Worm (Caenorhabditis elegans) whole organism, mixed stage, embryonic: Measurements from ENCODE around the gene gegf-1.

ENCODE experiments used
- M03D4.4 ChIP-seq: sonication (generic microtip); optimal IDR thresholded peaks from 2 replicates; lab custom pipeline; 2017; ENCODE audit warnings: mild to moderate bottlenecking, missing genetic modification characterization, missing compliant biosample characterization
- bed-3 ChIP-seq: fragments of 200-800 bp; sonication (Bioruptor generic); optimal IDR thresholded peaks from 3 replicates; lab custom pipeline; 2018; ENCODE audit warnings: mild to moderate bottlenecking, missing genetic modification characterization, moderate library complexity, missing compliant biosample characterization
- blmp-1 ChIP-seq: fragments of 150-350 bp; optimal IDR thresholded peaks from 2 replicates; lab custom pipeline; 2014; ENCODE audit warnings: missing biosample characterization, missing genetic modification characterization
- ceh-39 ChIP-seq: fragments of 150-350 bp; optimal IDR thresholded peaks from 2 replicates; lab custom pipeline; 2014; ENCODE audit warnings: missing biosample characterization, missing genetic modification characterization
- ceh-43 ChIP-seq: fragments of 200-800 bp; sonication (Bioruptor generic); optimal IDR thresholded peaks from 2 replicates; lab custom pipeline; 2018; ENCODE audit warnings: mild to moderate bottlenecking, missing genetic modification characterization, moderate library complexity, missing compliant biosample characterization
- ceh-83 ChIP-seq: fragments of 200-800 bp; sonication (Bioruptor generic); optimal IDR thresholded peaks from 2 replicates; lab custom pipeline; 2018; ENCODE audit warnings: mild to moderate bottlenecking, missing genetic modification characterization, missing compliant biosample characterization
- ces-1 ChIP-seq: fragments of 150-350 bp; optimal IDR thresholded peaks from 2 replicates; lab custom pipeline; 2014; ENCODE audit warnings: missing biosample characterization, missing genetic modification reagents, missing genetic modification characterization
- cnd-1 ChIP-seq: fragments of 200-800 bp; sonication (Bioruptor generic); optimal IDR thresholded peaks from 2 replicates; lab custom pipeline; 2018; ENCODE audit warnings: mild to moderate bottlenecking, missing genetic modification characterization, missing compliant biosample characterization
- drap-1 ChIP-seq: fragments of 200-800 bp; sonication (Bioruptor generic); optimal IDR thresholded peaks from 3 replicates; lab custom pipeline; 2018; ENCODE audit warnings: mild to moderate bottlenecking, missing genetic modification characterization, missing compliant biosample characterization
- elt-1 ChIP-seq: sonication (generic microtip); optimal IDR thresholded peaks from 2 replicates; lab custom pipeline; 2017; ENCODE audit warnings: missing genetic modification characterization, mild to moderate bottlenecking, missing compliant biosample characterization, antibody characterized with exemption, moderate library complexity, borderline replicate concordance; ENCODE audit not compliant: insufficient read depth
- elt-3 ChIP-seq: fragments of 150-350 bp; optimal IDR thresholded peaks from 2 replicates; lab custom pipeline; 2014; ENCODE audit warnings: missing biosample characterization, missing genetic modification characterization
- flh-1 ChIP-seq: fragments of 200-800 bp; sonication (Bioruptor generic); optimal IDR thresholded peaks from 2 replicates; lab custom pipeline; 2018; ENCODE audit warnings: mild to moderate bottlenecking, missing genetic modification characterization, moderate library complexity, missing compliant biosample characterization
- ham-2 ChIP-seq: fragments of 200-800 bp; sonication (Bioruptor generic); optimal IDR thresholded peaks from 2 replicates; lab custom pipeline; 2018; ENCODE audit warnings: mild to moderate bottlenecking, missing genetic modification characterization, missing compliant biosample characterization
- hlh-1 ChIP-seq: fragments of 150-350 bp; optimal IDR thresholded peaks from 2 replicates; lab custom pipeline; 2014; ENCODE audit warnings: missing biosample characterization, missing genetic modification reagents, missing genetic modification characterization
- lin-13 ChIP-seq: fragments of 150-350 bp; optimal IDR thresholded peaks from 2 replicates; lab custom pipeline; 2014; ENCODE audit warnings: missing biosample characterization, missing genetic modification characterization
- lin-32 ChIP-seq: fragments of 200-800 bp; sonication (Bioruptor generic); optimal IDR thresholded peaks from 2 replicates; lab custom pipeline; 2018; ENCODE audit warnings: mild to moderate bottlenecking, missing genetic modification characterization, missing compliant biosample characterization
- lsy-2 ChIP-seq: fragments of 150-350 bp; optimal IDR thresholded peaks from 2 replicates; lab custom pipeline; 2014; ENCODE audit warnings: missing biosample characterization, missing genetic modification characterization
- mep-1 ChIP-seq: fragments of 150-350 bp; optimal IDR thresholded peaks from 2 replicates; lab custom pipeline; 2017; ENCODE audit warnings: missing biosample characterization, missing genetic modification reagents, missing genetic modification characterization, inconsistent platforms
- mls-2 ChIP-seq: sonication (generic microtip); optimal IDR thresholded peaks from 2 replicates; lab custom pipeline; 2016; ENCODE audit warnings: mild to moderate bottlenecking, missing genetic modification characterization, moderate library complexity, missing compliant biosample characterization
- nhr-12 ChIP-seq: fragments of 150-350 bp; optimal IDR thresholded peaks from 2 replicates; lab custom pipeline; 2014; ENCODE audit warnings: missing biosample characterization, missing genetic modification characterization
- nhr-2 ChIP-seq: fragments of 150-350 bp; optimal IDR thresholded peaks from 2 replicates; lab custom pipeline; 2014; ENCODE audit warnings: missing biosample characterization, missing genetic modification characterization
- nhr-76 ChIP-seq: sonication (generic microtip); optimal IDR thresholded peaks from 2 replicates; lab custom pipeline; 2017; ENCODE audit warnings: missing biosample characterization, missing genetic modification characterization
- pha-4 ChIP-seq: fragments of 150-350 bp; optimal IDR thresholded peaks from 2 replicates; lab custom pipeline; 2018; ENCODE audit warnings: missing biosample characterization, missing genetic modification reagents, missing genetic modification characterization
- sem-2 ChIP-seq: fragments of 200-800 bp; sonication (Bioruptor generic); optimal IDR thresholded peaks from 2 replicates; lab custom pipeline; 2018; ENCODE audit warnings: mild to moderate bottlenecking, missing genetic modification characterization, missing compliant biosample characterization
- snpc-4 ChIP-seq: fragments of 150-350 bp; optimal IDR thresholded peaks from 2 replicates; lab custom pipeline; 2014; ENCODE audit warnings: missing biosample characterization, missing genetic modification characterization
- sptf-1 ChIP-seq: sonication (generic microtip); optimal IDR thresholded peaks from 2 replicates; lab custom pipeline; 2017; ENCODE audit warnings: mild to moderate bottlenecking, missing genetic modification characterization, moderate library complexity, missing compliant biosample characterization
- tbx-8 ChIP-seq: fragments of 200-800 bp; sonication (Bioruptor generic); optimal IDR thresholded peaks from 2 replicates; lab custom pipeline; 2018; ENCODE audit warnings: mild to moderate bottlenecking, missing genetic modification characterization, moderate library complexity, missing compliant biosample characterization
- unc-120 ChIP-seq: sonication (generic microtip); optimal IDR thresholded peaks from 2 replicates; lab custom pipeline; 2017; ENCODE audit warnings: missing genetic modification characterization, missing compliant biosample characterization; ENCODE audit not compliant: poor library complexity, severe bottlenecking
- unc-39 ChIP-seq: fragments of 150-350 bp; optimal IDR thresholded peaks from 2 replicates; lab custom pipeline; 2014; ENCODE audit warnings: missing biosample characterization, missing genetic modification characterization
- unc-62 ChIP-seq: fragments of 150-350 bp; optimal IDR thresholded peaks from 2 replicates; lab custom pipeline; 2014; ENCODE audit warnings: missing biosample characterization, missing genetic modification reagents, missing genetic modification characterization
- zip-8 ChIP-seq: fragments of 150-350 bp; optimal IDR thresholded peaks from 2 replicates; lab custom pipeline; 2014; ENCODE audit warnings: missing biosample characterization, missing genetic modification characterization
- ztf-11 ChIP-seq: fragments of 150-350 bp; optimal IDR thresholded peaks from 2 replicates; lab custom pipeline; 2014; ENCODE audit warnings: missing biosample characterization, missing genetic modification characterization

gegf-1 gene

ce11 chrIV:162530-162929 is 4.8 kb upstream of the gegf-1 start, which contains the start of gene Y38C1AA.6:
Gene Y38C1AA.6 (plus strand): TSS chrIV:162830.
- TF ChIP-seq elt-3 (tag; lab: Kevin White, UChicago), result no peak
- no peak for TF ChIP-seq bed-3 (GFP tag; lab: Kevin White, UChicago)
- no peak for TF ChIP-seq unc-39
- TF ChIP-seq lsy-2, result no peak
- TF ChIP-seq ham-2 (GFP tag; lab: Kevin White, UChicago), result no peak
- no peak for TF ChIP-seq tbx-8
- no peak for TF ChIP-seq ztf-11 (tag; lab: Kevin White, UChicago)
- TF ChIP-seq sem-2 (GFP tag; lab: Kevin White, UChicago), result no peak
- TF ChIP-seq ceh-43 (GFP tag; lab: Kevin White, UChicago), result no peak
- TF ChIP-seq hlh-1 (tag; lab: Kevin White, UChicago), result no peak
- TF ChIP-seq mls-2 (tag; lab: Kevin White, UChicago), result no peak
- TF ChIP-seq nhr-2 (tag; lab: Kevin White, UChicago), result no peak
- TF ChIP-seq cnd-1 (tag; lab: Kevin White, UChicago), result no peak
- TF ChIP-seq blmp-1 (tag; lab: Kevin White, UChicago), result no peak
- no peak for TF ChIP-seq zip-8 (tag; lab: Kevin White, UChicago)
- TF ChIP-seq ceh-83 (GFP tag; lab: Kevin White, UChicago), result no peak
- TF ChIP-seq lin-32 (GFP tag; lab: Kevin White, UChicago), result no peak
- TF ChIP-seq unc-120 (tag; lab: Kevin White, UChicago), result no peak
- no peak for TF ChIP-seq nhr-76 (tag; lab: Kevin White, UChicago)
- TF ChIP-seq unc-62 (GFP tag; lab: Kevin White, UChicago), result no peak

- TF ChIP-seq M03D4.4 (tag; lab: Kevin White, UChicago) (no peak), ces-1 (GFP tag; lab: Kevin White, UChicago) (no peak), nhr-12 (tag; lab: Kevin White, UChicago) (no peak), mep-1 (tag; lab: Kevin White, UChicago) (no peak), sptf-1 (no peak), sem-2 (GFP tag; lab: Kevin White, UChicago) (no peak), elt-3 (tag; lab: Kevin White, UChicago) (no peak), unc-62 (GFP tag; lab: Kevin White, UChicago) (no peak), blmp-1 (tag; lab: Kevin White, UChicago) (no peak), nhr-2 (tag; lab: Kevin White, UChicago) (no peak)
These were observed 2.2 kb upstream of the gegf-1 start, which contains the start of gene Y38C1AA.19 for ce11 chrIV:159864-160263. Gene Y38C1AA.19 (plus strand): TSS chrIV:160164.

ce11 chrIV:158662-159061 is 953 bp upstream of the gegf-1 start, which contains the start of gene Y38C1AA.7:
Gene Y38C1AA.7 (plus strand): TSS chrIV:158962.
- TF ChIP-seq pha-4, result no peak
- no peak for TF ChIP-seq sem-2 (GFP tag; lab: Kevin White, UChicago)
- TF ChIP-seq unc-120 (tag; lab: Kevin White, UChicago), result no peak
- no peak for TF ChIP-seq flh-1 (GFP tag; lab: Kevin White, UChicago)
- TF ChIP-seq blmp-1 (tag; lab: Kevin White, UChicago), result no peak
- no peak for TF ChIP-seq ham-2 (GFP tag; lab: Kevin White, UChicago)
- no peak for TF ChIP-seq nhr-2 (tag; lab: Kevin White, UChicago)
- TF ChIP-seq mls-2 (tag; lab: Kevin White, UChicago), result no peak
- TF ChIP-seq lin-13 (tag; lab: Kevin White, UChicago), result no peak

- TF ChIP-seq bed-3 (GFP tag; lab: Kevin White, UChicago) (no peak), lsy-2 (no peak), unc-39 (no peak), nhr-2 (tag; lab: Kevin White, UChicago) (peak; percentile 95), zip-8 (tag; lab: Kevin White, UChicago) (peak; percentile 29), elt-1 (tag; lab: Kevin White, UChicago) (peak; percentile 59), unc-62 (GFP tag; lab: Kevin White, UChicago) (peak; percentile 12)
These were observed 7.9 kb downstream of the gegf-1 start for ce11 chrIV:149794-150193.

- TF ChIP-seq ceh-39, result no peak
- TF ChIP-seq nhr-12 (tag; lab: Kevin White, UChicago), result no peak
- TF ChIP-seq lsy-2, result no peak
- TF ChIP-seq snpc-4 (tag; lab: Kevin White, UChicago), result no peak
- no peak for TF ChIP-seq mls-2 (tag; lab: Kevin White, UChicago)
- TF ChIP-seq nhr-76 (tag; lab: Kevin White, UChicago), result no peak
- TF ChIP-seq drap-1 (GFP tag; lab: Kevin White, UChicago), result no peak
- no peak for TF ChIP-seq flh-1 (GFP tag; lab: Kevin White, UChicago)
These were observed 9.0 kb downstream of the gegf-1 start for ce11 chrIV:148756-149155.
